Worm (Caenorhabditis elegans): ENCODE measurements around the gene dyf-11.

The dyf-11 gene

ce11 chrX:810694-811093, 47.1 kb downstream of the dyf-11 start, which contains the start of gene F25E2.2:
Gene F25E2.2, minus strand, starts transcription at chrX:810794.
- TF ChIP-seq elt-1 (tag; optimal IDR thresholded peaks at IDR 0.05; ENCODE audit: borderline replicate concordance, insufficient read depth) (no peak), bed-3 (GFP tag; optimal IDR thresholded peaks at IDR 0.05) (no peak), cnd-1 (tag; optimal IDR thresholded peaks at IDR 0.05) (no peak), nhr-28 (tag; optimal IDR thresholded peaks at IDR 0.05) (no peak), ceh-83 (GFP tag; optimal IDR thresholded peaks at IDR 0.05) (no peak), unc-120 (tag; optimal IDR thresholded peaks at IDR 0.05; ENCODE audit: poor library complexity, severe bottlenecking) (no peak), snpc-4 (tag; optimal IDR thresholded peaks at IDR 0.05) (no peak)

- TF ChIP-seq ceh-39 (tag; optimal IDR thresholded peaks at IDR 0.05) (no peak), unc-120 (tag; optimal IDR thresholded peaks at IDR 0.05; ENCODE audit: poor library complexity, severe bottlenecking) (peak; percentile 40), hlh-1 (tag; optimal IDR thresholded peaks at IDR 0.05) (peak; percentile 93)
Measured at ce11 chrX:812264-812663, 48.7 kb downstream of the dyf-11 start.

- TF ChIP-seq lin-13 (tag; optimal IDR thresholded peaks at IDR 0.05) (no peak), hlh-1 (tag; optimal IDR thresholded peaks at IDR 0.05) (no peak), ceh-83 (GFP tag; optimal IDR thresholded peaks at IDR 0.05) (no peak), ztf-11 (tag; optimal IDR thresholded peaks at IDR 0.05) (no peak), mab-5 (tag; optimal IDR thresholded peaks at IDR 0.05) (no peak), ham-2 (GFP tag; optimal IDR thresholded peaks at IDR 0.05) (no peak), nhr-28 (tag; optimal IDR thresholded peaks at IDR 0.05) (no peak), elt-1 (tag; optimal IDR thresholded peaks at IDR 0.05; ENCODE audit: borderline replicate concordance, insufficient read depth) (no peak), mls-2 (tag; optimal IDR thresholded peaks at IDR 0.05) (no peak), bed-3 (GFP tag; optimal IDR thresholded peaks at IDR 0.05) (no peak), lin-32 (GFP tag; optimal IDR thresholded peaks at IDR 0.05) (no peak), flh-1 (GFP tag; optimal IDR thresholded peaks at IDR 0.05) (no peak), nhr-76 (tag; optimal IDR thresholded peaks at IDR 0.05) (no peak)
Measured at ce11 chrX:813063-813462, 49.5 kb downstream of the dyf-11 start, which contains the start of gene F25E2.3. Gene F25E2.3, minus strand, starts transcription at chrX:813163.

- TF ChIP-seq unc-120 (tag; optimal IDR thresholded peaks at IDR 0.05; ENCODE audit: poor library complexity, severe bottlenecking) (no peak), sptf-1 (tag; optimal IDR thresholded peaks at IDR 0.05) (no peak), lin-13 (tag; optimal IDR thresholded peaks at IDR 0.05) (no peak), pha-4 (tag; optimal IDR thresholded peaks at IDR 0.05) (no peak), ceh-39 (tag; optimal IDR thresholded peaks at IDR 0.05) (no peak), lin-32 (GFP tag; optimal IDR thresholded peaks at IDR 0.05) (no peak), nhr-237 (tag; optimal IDR thresholded peaks at IDR 0.05) (no peak), zip-8 (tag; optimal IDR thresholded peaks at IDR 0.05) (no peak), drap-1 (GFP tag; optimal IDR thresholded peaks at IDR 0.05) (no peak)
Measured at ce11 chrX:815929-816328, 52.4 kb downstream of the dyf-11 start, which contains the start of gene ifd-2. Gene ifd-2, minus strand, starts transcription at chrX:815929.
